Worm (Caenorhabditis elegans) whole organism, L2 larva: ENCODE measurements around the gene nbet-1.

Experiments used
- alr-1 ChIP-seq: fragments of 150-350 bp; optimal IDR thresholded peaks from 2 replicates; lab custom pipeline; 2014; ENCODE audit warnings: missing biosample characterization, missing genetic modification characterization
- blmp-1 ChIP-seq: sonication (generic microtip); optimal IDR thresholded peaks from 2 replicates; lab custom pipeline; 2017; ENCODE audit warnings: missing genetic modification characterization, mild to moderate bottlenecking, missing compliant biosample characterization, antibody characterized with exemption, moderate library complexity; ENCODE audit not compliant: insufficient read depth
- ceh-82 ChIP-seq: fragments of 150-350 bp; optimal IDR thresholded peaks from 2 replicates; lab custom pipeline; 2014; ENCODE audit warnings: missing biosample characterization, missing genetic modification characterization
- fos-1 ChIP-seq: fragments of 150-350 bp; optimal IDR thresholded peaks from 2 replicates; lab custom pipeline; 2014; ENCODE audit warnings: missing biosample characterization, missing genetic modification characterization
- lsy-2 ChIP-seq, 2 experiments: fragments of 150-350 bp in 1 of 2; sonication (generic microtip) in 1 of 2; optimal IDR thresholded peaks; 2 replicates each; lab custom pipeline; 2014 to 2017; ENCODE audit warnings: missing biosample characterization in 2 of 2, missing genetic modification characterization in 2 of 2
- mdl-1 ChIP-seq, 2 experiments: fragments of 150-350 bp in 1 of 2; sonication (generic microtip) in 1 of 2; optimal IDR thresholded peaks; 2 replicates each; lab custom pipeline; 2017; ENCODE audit warnings: missing biosample characterization in 2 of 2, missing genetic modification characterization in 2 of 2
- nhr-11 ChIP-seq: fragments of 150-350 bp; optimal IDR thresholded peaks from 2 replicates; lab custom pipeline; 2014; ENCODE audit warnings: missing biosample characterization, missing genetic modification characterization
- nhr-237 ChIP-seq: fragments of 150-350 bp; optimal IDR thresholded peaks from 2 replicates; lab custom pipeline; 2014; ENCODE audit warnings: missing biosample characterization, missing genetic modification characterization
- nhr-25 ChIP-seq: fragments of 150-350 bp; sonication (generic microtip); optimal IDR thresholded peaks from 3 replicates; lab custom pipeline; 2014; ENCODE audit warnings: missing biosample characterization, missing genetic modification characterization
- snpc-4 ChIP-seq: fragments of 150-350 bp; optimal IDR thresholded peaks from 2 replicates; lab custom pipeline; 2014; ENCODE audit warnings: missing biosample characterization, missing genetic modification characterization
- ztf-11 ChIP-seq: sonication (generic microtip); optimal IDR thresholded peaks from 2 replicates; lab custom pipeline; 2017; ENCODE audit warnings: missing biosample characterization, missing genetic modification characterization

DNA sequence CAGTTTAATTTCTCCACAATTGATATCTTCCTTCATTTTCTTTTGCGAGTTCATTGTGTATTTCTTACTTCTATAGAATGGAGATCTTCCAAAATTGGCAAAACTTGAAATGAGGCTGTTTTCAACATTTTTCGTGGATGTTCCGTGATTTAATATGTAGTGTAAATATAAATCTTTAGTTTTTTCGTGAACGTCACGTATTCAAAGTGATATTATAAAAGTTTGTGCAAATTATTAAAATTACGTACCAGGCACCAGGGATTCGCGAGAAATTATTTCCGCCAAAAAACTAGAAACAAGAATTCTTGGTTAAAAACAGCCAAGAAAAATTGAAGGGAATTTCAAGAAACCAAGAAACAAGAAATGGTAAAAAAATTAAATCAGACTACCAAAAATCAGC lies 14.9 kb downstream of the nbet-1 start, which contains the start of gene Y59E9AL.8:
- TF ChIP-seq nhr-11 (tag; lab: Kevin White, UChicago) (no peak), fos-1 (tag; lab: Kevin White, UChicago) (no peak), alr-1 (tag; lab: Kevin White, UChicago) (no peak), blmp-1 (tag; lab: Kevin White, UChicago) (no peak), ztf-11 (tag; lab: Kevin White, UChicago) (no peak), snpc-4 (tag; lab: Kevin White, UChicago) (no peak), ceh-82 (tag; lab: Kevin White, UChicago) (no peak), lsy-2 (tag; optimal IDR thresholded peaks at IDR 0.05; lab: Kevin White, UChicago) (no peak), mdl-1 (tag; optimal IDR thresholded peaks at IDR 0.05; lab: Kevin White, UChicago) (no peak), nhr-25 (tag; lab: Kevin White, UChicago) (no peak), nhr-237 (tag; lab: Kevin White, UChicago) (no peak)
